Worm (Caenorhabditis elegans) whole organism, L4 larva: ENCODE results near the gene ZK353.3.

ENCODE experiments used
- F10B5.3 ChIP-seq: sonication (generic microtip); optimal IDR thresholded peaks from 2 replicates; lab custom pipeline; 2016; ENCODE audit warnings: mild to moderate bottlenecking, missing genetic modification characterization, missing compliant biosample characterization
- F44E2.7 ChIP-seq: fragments of 200-800 bp; sonication (Bioruptor generic); IDR thresholded peaks from 2 replicates; pipeline ENCODE4 v2.1.2; 2022; ENCODE audit warnings: missing genetic modification characterization, missing compliant biosample characterization
- R02D3.7 ChIP-seq: fragments of 150-350 bp; sonication (generic microtip); optimal IDR thresholded peaks from 3 replicates; lab custom pipeline; 2014; ENCODE audit warnings: missing biosample characterization, missing genetic modification characterization
- T26A8.4 ChIP-seq: fragments of 200-800 bp; sonication (Bioruptor generic); IDR thresholded peaks from 2 replicates; pipeline ENCODE4 v1.3.6; 2022; ENCODE audit warnings: missing genetic modification characterization, missing compliant biosample characterization
- ama-1 ChIP-seq: fragments of 150-350 bp; optimal IDR thresholded peaks from 2 replicates; lab custom pipeline; 2014; ENCODE audit warnings: inconsistent platforms, mixed read lengths
- arid-1 ChIP-seq: fragments of 200-800 bp; sonication (Bioruptor generic); conservative IDR thresholded peaks from 2 replicates; pipeline ENCODE4 v1.3.6; 2022; ENCODE audit warnings: missing genetic modification reagents, missing genetic modification characterization, missing compliant biosample characterization
- attf-4 ChIP-seq: sonication (generic microtip); optimal IDR thresholded peaks from 3 replicates; lab custom pipeline; 2017; ENCODE audit warnings: missing biosample characterization, missing genetic modification characterization
- ceh-20 ChIP-seq: fragments of 200-800 bp; sonication (Bioruptor generic); IDR thresholded peaks from 2 replicates; pipeline ENCODE4 v1.3.6; 2022; ENCODE audit warnings: missing genetic modification reagents, missing genetic modification characterization, missing compliant biosample characterization
- ceh-32 ChIP-seq: sonication (generic microtip); optimal IDR thresholded peaks from 2 replicates; lab custom pipeline; 2016; ENCODE audit warnings: mild to moderate bottlenecking, missing genetic modification characterization, missing compliant biosample characterization; ENCODE audit not compliant: poor library complexity
- ceh-82 ChIP-seq: sonication (generic microtip); optimal IDR thresholded peaks from 2 replicates; lab custom pipeline; 2017; ENCODE audit warnings: missing biosample characterization, missing genetic modification characterization
- ces-1 ChIP-seq: fragments of 150-350 bp; sonication (generic microtip); optimal IDR thresholded peaks from 4 replicates; lab custom pipeline; 2014; ENCODE audit warnings: missing biosample characterization, missing genetic modification reagents, missing genetic modification characterization
- ctbp-1 ChIP-seq: fragments of 200-800 bp; sonication (Bioruptor generic); IDR thresholded peaks from 2 replicates; pipeline ENCODE4 v1.3.6; 2022; ENCODE audit warnings: missing genetic modification reagents, missing genetic modification characterization, missing compliant biosample characterization
- daf-12 ChIP-seq: fragments of 150-350 bp; optimal IDR thresholded peaks from 2 replicates; lab custom pipeline; 2014; ENCODE audit warnings: missing biosample characterization, missing genetic modification reagents, missing genetic modification characterization
- daf-16 ChIP-seq, 3 experiments: sonication (generic microtip); optimal IDR thresholded peaks; 2 replicates each; lab custom pipeline; 2016 to 2017; ENCODE audit warnings: missing genetic modification characterization in 3 of 3, missing genetic modification reagents in 3 of 3, mild to moderate bottlenecking in 2 of 3, missing compliant biosample characterization in 2 of 3, missing biosample characterization in 1 of 3, moderate library complexity in 1 of 3
- duxl-1 ChIP-seq: sonication (generic microtip); optimal IDR thresholded peaks from 2 replicates; lab custom pipeline; 2016; ENCODE audit warnings: mild to moderate bottlenecking, missing genetic modification characterization, moderate library complexity, missing compliant biosample characterization; ENCODE audit not compliant: poor library complexity
- dve-1 ChIP-seq: sonication (generic microtip); optimal IDR thresholded peaks from 2 replicates; lab custom pipeline; 2017; ENCODE audit warnings: antibody characterized with exemption, mild to moderate bottlenecking, missing genetic modification characterization, missing compliant biosample characterization; ENCODE audit not compliant: insufficient read depth
- egl-27 ChIP-seq: sonication (generic microtip); optimal IDR thresholded peaks from 3 replicates; lab custom pipeline; 2017; ENCODE audit warnings: missing biosample characterization, missing genetic modification reagents, missing genetic modification characterization
- fos-1 ChIP-seq: fragments of 150-350 bp; optimal IDR thresholded peaks from 2 replicates; lab custom pipeline; 2014; ENCODE audit warnings: missing biosample characterization, missing genetic modification characterization
- hlh-11 ChIP-seq: fragments of 200-800 bp; sonication (Bioruptor generic); optimal IDR thresholded peaks from 2 replicates; lab custom pipeline; 2018; ENCODE audit warnings: mild to moderate bottlenecking, missing genetic modification characterization, missing compliant biosample characterization
- lim-7 ChIP-seq: fragments of 200-800 bp; sonication (Bioruptor generic); IDR thresholded peaks from 2 replicates; pipeline ENCODE4 v1.3.6; 2022; ENCODE audit warnings: missing genetic modification characterization, missing compliant biosample characterization
- lin-15B ChIP-seq: fragments of 150-350 bp; sonication (generic microtip); optimal IDR thresholded peaks from 3 replicates; lab custom pipeline; 2014; ENCODE audit warnings: missing biosample characterization, missing genetic modification characterization
- lir-3 ChIP-seq: sonication (generic microtip); optimal IDR thresholded peaks from 2 replicates; lab custom pipeline; 2016; ENCODE audit warnings: mild to moderate bottlenecking, missing genetic modification characterization, missing compliant biosample characterization
- lsy-2 ChIP-seq, 2 experiments: fragments of 150-350 bp in 1 of 2; sonication (generic microtip) in 1 of 2; optimal IDR thresholded peaks; 2 replicates each; lab custom pipeline; 2014 to 2017; ENCODE audit warnings: missing biosample characterization in 2 of 2, missing genetic modification characterization in 2 of 2
- mep-1 ChIP-seq: fragments of 150-350 bp; sonication (generic microtip); optimal IDR thresholded peaks from 3 replicates; lab custom pipeline; 2014; ENCODE audit warnings: missing biosample characterization, missing genetic modification characterization
- mes-2 ChIP-seq: sonication (generic microtip); optimal IDR thresholded peaks from 2 replicates; lab custom pipeline; 2016; ENCODE audit warnings: missing genotype, mild to moderate bottlenecking, missing genetic modification characterization, missing compliant biosample characterization; ENCODE audit not compliant: poor library complexity, severe bottlenecking
- mxl-2 ChIP-seq: fragments of 200-800 bp; sonication (Bioruptor generic); conservative IDR thresholded peaks from 2 replicates; pipeline ENCODE4 v1.3.6; 2022; ENCODE audit warnings: missing genetic modification reagents, missing genetic modification characterization, missing compliant biosample characterization
- mxl-3 ChIP-seq: fragments of 200-800 bp; sonication (Bioruptor generic); optimal IDR thresholded peaks from 2 replicates; lab custom pipeline; 2018; ENCODE audit warnings: mild to moderate bottlenecking, missing genetic modification characterization, missing compliant biosample characterization
- nhr-10 ChIP-seq: fragments of 150-350 bp; optimal IDR thresholded peaks from 2 replicates; lab custom pipeline; 2014; ENCODE audit warnings: missing biosample characterization, missing genetic modification characterization
- nhr-111 ChIP-seq: fragments of 200-800 bp; sonication (Bioruptor generic); optimal IDR thresholded peaks from 2 replicates; lab custom pipeline; 2018; ENCODE audit warnings: mild to moderate bottlenecking, missing genetic modification characterization, missing compliant biosample characterization
- nhr-237 ChIP-seq: sonication (generic microtip); optimal IDR thresholded peaks from 2 replicates; lab custom pipeline; 2017; ENCODE audit warnings: missing biosample characterization, missing genetic modification characterization
- nhr-28 ChIP-seq: fragments of 150-350 bp; optimal IDR thresholded peaks from 2 replicates; lab custom pipeline; 2014; ENCODE audit warnings: missing biosample characterization, missing genetic modification characterization
- nhr-48 ChIP-seq: sonication (generic microtip); optimal IDR thresholded peaks from 2 replicates; lab custom pipeline; 2016; ENCODE audit warnings: mild to moderate bottlenecking, missing genetic modification characterization, missing compliant biosample characterization
- nhr-6 ChIP-seq: fragments of 150-350 bp; optimal IDR thresholded peaks from 2 replicates; lab custom pipeline; 2014; ENCODE audit warnings: missing biosample characterization, missing genetic modification characterization
- nhr-77 ChIP-seq: fragments of 150-350 bp; optimal IDR thresholded peaks from 2 replicates; lab custom pipeline; 2014; ENCODE audit warnings: missing biosample characterization, missing genetic modification characterization
- php-3 ChIP-seq: fragments of 200-800 bp; sonication (Bioruptor generic); IDR thresholded peaks from 2 replicates; pipeline ENCODE4 v1.3.6; 2022; ENCODE audit warnings: missing genetic modification reagents, missing genetic modification characterization, missing compliant biosample characterization
- pqm-1 ChIP-seq: sonication (generic microtip); optimal IDR thresholded peaks from 2 replicates; lab custom pipeline; 2017; ENCODE audit warnings: missing biosample characterization, missing genetic modification characterization
- set-16 ChIP-seq: fragments of 200-800 bp; sonication (Bioruptor generic); IDR thresholded peaks from 2 replicates; pipeline ENCODE4 v1.3.6; 2022; ENCODE audit warnings: missing genetic modification reagents, missing genetic modification characterization, missing compliant biosample characterization
- snpc-4 ChIP-seq: fragments of 150-350 bp; optimal IDR thresholded peaks from 2 replicates; lab custom pipeline; 2014; ENCODE audit warnings: missing biosample characterization, missing genetic modification characterization
- spr-1 ChIP-seq: sonication (generic microtip); optimal IDR thresholded peaks from 2 replicates; lab custom pipeline; 2016; ENCODE audit warnings: mild to moderate bottlenecking, missing genetic modification characterization, missing compliant biosample characterization
- unc-130 ChIP-seq: sonication (generic microtip); optimal IDR thresholded peaks from 2 replicates; lab custom pipeline; 2016; ENCODE audit warnings: missing genetic modification reagents, missing genetic modification characterization, missing compliant biosample characterization
- unc-62 ChIP-seq, 3 experiments: fragments of 150-350 bp in 1 of 3; sonication (generic microtip); optimal IDR thresholded peaks in 2 of 3; peaks in 1 of 3; 1 replicate in 1 of 3; 2 replicates in 2 of 3; lab custom pipeline; 2014 to 2017; ENCODE audit warnings: missing biosample characterization in 3 of 3, missing genetic modification characterization in 3 of 3, missing genetic modification reagents in 3 of 3, missing genotype in 1 of 3
- zfp-2 ChIP-seq: sonication (generic microtip); optimal IDR thresholded peaks from 2 replicates; lab custom pipeline; 2016; ENCODE audit warnings: mild to moderate bottlenecking, missing genetic modification characterization, missing compliant biosample characterization
- zfp-3 ChIP-seq: fragments of 200-800 bp; sonication (Bioruptor generic); conservative IDR thresholded peaks from 2 replicates; pipeline ENCODE4 v1.3.6; 2022; ENCODE audit warnings: missing genetic modification reagents, missing genetic modification characterization, missing compliant biosample characterization
- ztf-7 ChIP-seq: fragments of 150-350 bp; optimal IDR thresholded peaks from 2 replicates; lab custom pipeline; 2014; ENCODE audit warnings: missing biosample characterization, missing genetic modification characterization

Gene ZK353.3

ce11 chrIII:8411976-8412375, 16.2 kb downstream of the ZK353.3 start (continued):
- TF ChIP-seq zfp-3 (no peak), nhr-111 (no peak), snpc-4 (tag; lab: Kevin White, UChicago) (no peak), php-3 (GFP tag; lab: Robert Waterston, UW) (0 out of 2 replicates have a peak, but pooled peaks have one; percentile 22), unc-62 (GFP tag; optimal IDR thresholded peaks at IDR 0.05 in 1 of 2; lab: Kevin White, UChicago) (peak in 1 of 2 experiments; percentile 96), unc-62 (tag; optimal IDR thresholded peaks at IDR 0.05; lab: Kevin White, UChicago) (no peak), unc-130 (GFP tag; lab: Kevin White, UChicago) (no peak), egl-27 (tag; lab: Kevin White, UChicago) (no peak), fos-1 (tag; lab: Kevin White, UChicago) (no peak), daf-16 (GFP tag; optimal IDR thresholded peaks at IDR 0.05; lab: Kevin White, UChicago) (no peak), daf-16 (tag; optimal IDR thresholded peaks at IDR 0.05; lab: Kevin White, UChicago) (peak; percentile 84), nhr-77 (tag; lab: Kevin White, UChicago) (peak; percentile 43), lim-7 (GFP tag; lab: Robert Waterston, UW) (no peak; the same call in 1 of the 2 replicates), nhr-28 (tag; lab: Kevin White, UChicago) (peak; percentile 80), pqm-1 (tag; lab: Kevin White, UChicago) (peak; percentile 61), mxl-3 (peak; percentile 85), zfp-2 (tag; lab: Kevin White, UChicago) (no peak), attf-4 (tag; lab: Kevin White, UChicago) (no peak), spr-1 (tag; lab: Kevin White, UChicago) (peak; percentile 39), mes-2 (tag; lab: Kevin White, UChicago) (peak; percentile 74), duxl-1 (tag; lab: Kevin White, UChicago) (no peak), R02D3.7 (tag; lab: Kevin White, UChicago) (no peak), mxl-2 (GFP tag; lab: Robert Waterston, UW) (no peak), ceh-20 (GFP tag; lab: Robert Waterston, UW) (peak; percentile 26; the same call in 1 of the 2 replicates), mep-1 (tag; lab: Kevin White, UChicago) (peak; percentile 93), dve-1 (peak; percentile 94), ctbp-1 (0 out of 2 replicates have a peak, but pooled peaks have one; percentile 45), lsy-2 (tag; optimal IDR thresholded peaks at IDR 0.05; lab: Kevin White, UChicago) (peak; percentile 66 to 95), ztf-7 (tag; lab: Kevin White, UChicago) (peak; percentile 42), T26A8.4 (peak; percentile 25; the same call in 1 of the 2 replicates)

DNA sequence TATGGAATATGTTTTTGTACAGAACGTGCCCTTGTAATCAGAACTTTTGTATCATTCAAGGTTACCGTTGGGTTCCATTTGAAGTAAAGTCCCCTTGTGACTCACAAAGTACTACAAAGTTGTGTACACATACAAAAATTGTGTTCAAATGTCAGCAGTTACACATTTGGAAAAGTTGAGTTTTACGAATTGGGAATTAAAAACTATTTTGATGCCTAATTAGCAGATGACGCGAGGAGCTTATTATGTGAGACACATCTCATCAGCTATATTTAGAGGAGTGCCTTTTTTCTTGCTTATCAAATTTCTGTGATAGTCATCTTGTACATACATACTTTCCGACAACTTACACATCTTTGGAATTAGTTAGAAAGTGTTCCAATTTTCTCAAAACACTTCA, 17.7 kb downstream of the ZK353.3 start:
- TF ChIP-seq nhr-6 (tag; lab: Kevin White, UChicago) (peak; percentile 57), daf-12 (no peak)

ce11 chrIII:8416871-8417191, 21.0 kb downstream of the ZK353.3 start:
- TF ChIP-seq ces-1 = peak; percentile 47
- TF ChIP-seq daf-12 = no peak

- TF ChIP-seq T26A8.4 (peak; percentile 91), nhr-48 (peak; percentile 87), F10B5.3 (tag; lab: Kevin White, UChicago) (peak; percentile 93), set-16 (GFP tag; lab: Robert Waterston, UW) (peak; percentile 54), arid-1 (GFP tag; lab: Robert Waterston, UW) (peak; percentile 64; the same call in 1 of the 2 replicates), ceh-82 (tag; lab: Kevin White, UChicago) (no peak), lir-3 (peak; percentile 34), snpc-4 (tag; lab: Kevin White, UChicago) (no peak), nhr-10 (no peak), lin-15B (no peak), nhr-237 (tag; lab: Kevin White, UChicago) (no peak), mep-1 (tag; lab: Kevin White, UChicago) (peak; percentile 96), pqm-1 (tag; lab: Kevin White, UChicago) (peak; percentile 53), ceh-32 (tag; lab: Kevin White, UChicago) (peak; percentile 71), F44E2.7 (no peak), ama-1 (no peak), duxl-1 (tag; lab: Kevin White, UChicago) (peak; percentile 95), hlh-11 (tag; lab: Kevin White, UChicago) (peak; percentile 94), lim-7 (GFP tag; lab: Robert Waterston, UW) (no peak)
Measured at ce11 chrIII:8417192-8417967, 21.6 kb downstream of the ZK353.3 start.
